Worm (Caenorhabditis elegans): Measurements from ENCODE around the gene nlp-26.

The nlp-26 gene

DNA sequence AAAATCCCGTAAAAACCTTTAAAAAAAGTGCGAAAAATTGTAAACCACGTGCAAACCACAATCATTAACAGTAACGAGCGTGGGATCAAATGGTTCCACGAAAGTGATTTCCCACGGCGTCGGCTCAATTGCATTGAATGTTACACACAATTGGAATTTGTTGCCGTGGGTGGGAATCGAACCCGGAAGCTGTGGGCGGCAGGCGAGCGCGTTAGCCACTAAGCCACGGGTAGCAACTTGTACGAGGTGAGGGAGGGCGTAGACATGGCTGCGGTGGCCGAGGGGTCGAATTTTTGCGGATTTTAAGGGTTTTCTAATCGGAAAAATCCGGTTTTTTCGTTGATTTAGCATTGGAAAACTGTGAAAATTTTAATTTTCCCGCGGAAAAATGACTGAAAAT, 29.8 kb downstream of the nlp-26 start (continued):
- TF ChIP-seq die-1 (tag; optimal IDR thresholded peaks at IDR 0.05) (peak; percentile 94), lag-1 (GFP tag; IDR thresholded peaks at IDR 0.05) (peak; percentile 89), nfyb-1 (GFP tag; IDR thresholded peaks at IDR 0.05) (peak; percentile 96), lin-54 (GFP tag; optimal IDR thresholded peaks at IDR 0.05) (peak; percentile 89), ceh-40 (GFP tag; IDR thresholded peaks at IDR 0.05) (no peak), ztf-26 (tag; optimal IDR thresholded peaks at IDR 0.05) (peak; percentile 91), ceh-91 (GFP tag; IDR thresholded peaks at IDR 0.05) (peak; percentile 65; the same call in 1 of the 2 replicates), ets-4 (GFP tag; optimal IDR thresholded peaks at IDR 0.05) (peak; percentile 92), attf-6 (GFP tag; IDR thresholded peaks at IDR 0.05) (peak; percentile 85), hrde-1 (tag; optimal IDR thresholded peaks at IDR 0.05; ENCODE audit: borderline replicate concordance) (peak; percentile 95), B0035.1 (tag; optimal IDR thresholded peaks at IDR 0.05) (peak; percentile 77), lir-1 (GFP tag; conservative IDR thresholded peaks at IDR 0.05) (0 out of 2 replicates have a peak, but pooled peaks have one; percentile 43), F22D6.2 (tag; optimal IDR thresholded peaks at IDR 0.05) (peak; percentile 78), mes-4 (tag; optimal IDR thresholded peaks at IDR 0.05) (peak; percentile 94), nfya-2 (GFP tag; IDR thresholded peaks at IDR 0.05) (peak; percentile 83), ceh-79 (tag; optimal IDR thresholded peaks at IDR 0.05) (peak; percentile 93), madf-10 (tag; optimal IDR thresholded peaks at IDR 0.05) (peak; percentile 85), C17E4.6 (GFP tag; IDR thresholded peaks at IDR 0.05) (peak; percentile 79; the same call in 1 of the 2 replicates)

DNA sequence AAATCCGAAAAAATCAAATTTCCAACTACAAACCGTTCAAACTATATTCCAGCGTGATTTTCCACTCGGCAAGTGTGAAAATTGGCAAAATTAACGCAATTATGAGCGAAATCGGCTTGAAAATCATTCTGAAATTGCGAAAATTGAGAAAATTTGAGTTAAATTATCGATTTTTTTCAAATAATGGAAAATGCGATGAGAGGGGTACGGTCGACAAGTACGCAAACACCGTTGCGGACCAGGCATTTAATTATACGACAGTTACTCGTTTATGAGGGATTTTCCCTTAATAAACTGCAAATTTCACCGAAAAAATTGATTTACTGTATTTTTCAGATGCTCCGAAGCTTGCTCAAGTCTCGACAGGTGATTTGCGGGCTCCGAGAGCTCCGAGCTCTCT, 30.6 kb downstream of the nlp-26 start, which contains the start of the genes Y43F8C.7 and mrps-28:
Gene Y43F8C.7 (minus strand): TSS at position 128 of the 400 bp plus-strand sequence.
Gene mrps-28 (plus strand): TSS at position 337 of the 400 bp plus-strand sequence.
- TF ChIP-seq gei-17 (GFP tag; optimal IDR thresholded peaks at IDR 0.05): no peak
- TF ChIP-seq F33H1.4 (GFP tag; IDR thresholded peaks at IDR 0.05): 0 out of 2 replicates have a peak, but pooled peaks have one; percentile 11
- TF ChIP-seq F49E8.2 (tag; optimal IDR thresholded peaks at IDR 0.05; ENCODE audit: insufficient read depth): no peak
- TF ChIP-seq lin-35 (GFP tag; optimal IDR thresholded peaks at IDR 0.05): no peak
- no peak for TF ChIP-seq K12H6.12 (tag; optimal IDR thresholded peaks at IDR 0.05)
- TF ChIP-seq nhr-80 (tag; optimal IDR thresholded peaks at IDR 0.05): no peak
- no peak for TF ChIP-seq cebp-2 (GFP tag; IDR thresholded peaks at IDR 0.05)
- peak; percentile 4 for TF ChIP-seq tbp1 (GFP tag; optimal IDR thresholded peaks at IDR 0.05)
- no peak for TF ChIP-seq repo-1 (tag; optimal IDR thresholded peaks at IDR 0.05)
- no peak for TF ChIP-seq ama-1 (optimal IDR thresholded peaks at IDR 0.05)
- TF ChIP-seq ama-1 (GFP tag; optimal IDR thresholded peaks at IDR 0.05): no peak
- TF ChIP-seq dpff-1 (tag; optimal IDR thresholded peaks at IDR 0.05): no peak
- TF ChIP-seq dox-1 (GFP tag; IDR thresholded peaks at IDR 0.05): 0 out of 2 replicates have a peak, but pooled peaks have one; percentile 25
- TF ChIP-seq madf-6 (GFP tag; IDR thresholded peaks at IDR 0.05): peak; percentile 45; the same call in 1 of the 2 replicates
- TF ChIP-seq madf-8 (GFP tag; conservative IDR thresholded peaks at IDR 0.05): no peak
- TF ChIP-seq nhr-179 (tag; optimal IDR thresholded peaks at IDR 0.05): no peak
- TF ChIP-seq attf-5 (GFP tag; optimal IDR thresholded peaks at IDR 0.05): peak; percentile 4
- TF ChIP-seq xnd-1 (tag; optimal IDR thresholded peaks at IDR 0.05): no peak
- no peak for TF ChIP-seq cebp-1 (GFP tag; IDR thresholded peaks at IDR 0.05)
- peak; percentile 12 for TF ChIP-seq cebp-1 (tag; optimal IDR thresholded peaks at IDR 0.05)
- no peak for TF ChIP-seq zim-3 (tag; optimal IDR thresholded peaks at IDR 0.05)
- TF ChIP-seq F57A8.1 (GFP tag; optimal IDR thresholded peaks at IDR 0.05): no peak
- no peak for TF ChIP-seq F37B4.10 (GFP tag; IDR thresholded peaks at IDR 0.05)
- TF ChIP-seq lsl-1 (GFP tag; optimal IDR thresholded peaks at IDR 0.05): peak; percentile 75
- no peak for TF ChIP-seq snpc-3.4 (tag; optimal IDR thresholded peaks at IDR 0.05)
- TF ChIP-seq ceh-58 (GFP tag; IDR thresholded peaks at IDR 0.05): no peak
- TF ChIP-seq snpc-4 (GFP tag; optimal IDR thresholded peaks at IDR 0.05): no peak
- peak in 1 of 4 experiments; percentile 31 for TF ChIP-seq snpc-4 (tag; optimal IDR thresholded peaks at IDR 0.05)
- no peak for TF ChIP-seq lin-40 (tag; optimal IDR thresholded peaks at IDR 0.05)

Measured in whole organism, young adult.